Fruit fly (Drosophila melanogaster) whole organism, adult: ENCODE data around the gene mRpL51.
A peak's percentile ranks its signal among the peaks of the same experiment; 100 is the strongest.

Experiments
- CG33017 ChIP-seq: fragments of 200-800 bp; sonication (Bioruptor generic); optimal IDR thresholded peaks from 2 replicates; lab custom pipeline; 2018; ENCODE audit warnings: missing biosample characterization, mild to moderate bottlenecking, missing genetic modification characterization, moderate library complexity
- bab1 ChIP-seq: fragments of 200-800 bp; sonication (Bioruptor generic); optimal IDR thresholded peaks from 3 replicates; lab custom pipeline; 2019; ENCODE audit warnings: missing biosample characterization, mild to moderate bottlenecking, missing genetic modification characterization, moderate library complexity
- cnc ChIP-seq, 2 experiments: fragments of >200 bp; optimal IDR thresholded peaks; 2 replicates each; lab custom pipeline; 2017

DNA sequence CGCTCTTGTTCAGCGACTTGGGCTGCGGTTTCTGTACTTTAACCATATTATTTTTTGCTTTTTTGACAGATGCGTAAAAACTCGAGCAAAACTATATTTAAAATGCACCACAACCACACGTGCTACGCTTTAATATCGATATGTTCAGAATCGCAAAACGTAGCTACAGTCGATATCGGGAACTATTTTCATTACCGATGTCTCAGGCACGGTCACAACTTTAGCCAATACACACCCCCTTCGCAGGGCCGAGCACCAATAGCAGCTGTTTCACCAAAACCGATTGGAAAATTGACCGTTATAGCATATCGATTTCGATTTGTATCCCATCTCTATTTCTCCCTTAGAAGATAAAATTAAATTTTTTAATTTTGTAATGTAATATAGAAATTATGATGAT is 5.5 kb downstream of the mRpL51 start, which contains the start of gene CG13096:
- TF ChIP-seq bab1 (peak; percentile 80), cnc (optimal IDR thresholded peaks at IDR 0.05; lab: Kevin White, UChicago) (no peak), CG33017 (tag; lab: Kevin White, UChicago) (no peak)
